Worm (Caenorhabditis elegans): ENCODE measurements around the gene nlp-71.

nlp-71 gene

DNA sequence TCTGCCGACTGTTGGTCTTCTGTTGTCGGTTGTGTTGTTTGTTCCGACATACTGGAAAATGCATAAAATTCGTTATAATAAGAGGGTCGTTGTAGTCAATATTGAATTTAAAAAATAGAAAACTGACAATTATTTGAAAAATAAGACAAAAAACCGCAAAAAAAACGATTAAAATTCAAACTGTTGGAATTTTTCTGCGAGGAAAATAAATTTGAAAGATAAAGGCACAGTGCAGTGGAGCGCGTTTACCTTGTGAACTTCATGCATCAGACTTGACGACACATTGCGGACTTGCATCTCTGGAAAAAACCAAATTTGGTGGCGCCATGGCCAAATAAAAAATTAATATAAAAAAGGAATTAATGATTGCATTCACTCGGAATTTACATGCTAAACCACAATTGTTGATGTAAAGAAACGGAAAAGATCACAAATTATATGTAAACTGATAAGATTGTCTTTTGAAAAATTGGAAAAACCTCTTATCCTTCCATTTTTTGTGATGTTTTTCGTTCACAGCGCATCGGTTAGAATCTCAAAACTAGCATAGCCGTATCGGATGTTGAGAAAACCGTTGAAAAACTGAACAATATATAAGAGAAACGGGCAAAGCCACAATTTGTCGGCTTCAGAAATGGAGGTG, 36.8 kb downstream of the nlp-71 start, which contains the start of the genes hrpf-2 and bli-6 (continued):
- TF ChIP-seq nhr-71 (tag; optimal IDR thresholded peaks at IDR 0.05) (peak; percentile 89), mdl-1 (tag; optimal IDR thresholded peaks at IDR 0.05) (peak in 1 of 2 experiments; percentile 54), efl-3 (GFP tag; optimal IDR thresholded peaks at IDR 0.05) (no peak), unc-130 (tag; optimal IDR thresholded peaks at IDR 0.05) (peak; percentile 34), elt-3 (tag; optimal IDR thresholded peaks at IDR 0.05) (peak in 2 of 6 experiments; percentile 66 to 70), lsy-2 (tag; optimal IDR thresholded peaks at IDR 0.05) (peak; percentile 83 to 91), nhr-77 (tag; optimal IDR thresholded peaks at IDR 0.05) (peak; percentile 58), hlh-17 (GFP tag; optimal IDR thresholded peaks at IDR 0.05; ENCODE audit: borderline replicate concordance) (no peak), vab-15 (tag; optimal IDR thresholded peaks at IDR 0.05) (peak; percentile 5), snpc-4 (tag; optimal IDR thresholded peaks at IDR 0.05) (peak; percentile 59), C04F5.9 (tag; optimal IDR thresholded peaks at IDR 0.05) (peak; percentile 53), rnt-1 (tag; optimal IDR thresholded peaks at IDR 0.05) (peak; percentile 82), lin-13 (GFP tag; optimal IDR thresholded peaks at IDR 0.05) (peak; percentile 74), lin-14 (GFP tag; optimal IDR thresholded peaks at IDR 0.05) (peak; percentile 77), lin-15B (tag; optimal IDR thresholded peaks at IDR 0.05) (peak; percentile 93), mep-1 (tag; optimal IDR thresholded peaks at IDR 0.05) (peak; percentile 92), snu-23 (GFP tag; optimal IDR thresholded peaks at IDR 0.05) (peak; percentile 85), ceh-88 (GFP tag; IDR thresholded peaks at IDR 0.05) (no peak), nhr-11 (tag; optimal IDR thresholded peaks at IDR 0.05) (no peak), isw-1 (GFP tag; IDR thresholded peaks at IDR 0.05) (peak; percentile 61), jun-1 (tag; optimal IDR thresholded peaks at IDR 0.05) (peak; percentile 39), ztf-11 (tag; optimal IDR thresholded peaks at IDR 0.05) (peak in 1 of 2 experiments; percentile 31), unc-86 (tag; optimal IDR thresholded peaks at IDR 0.05) (peak; percentile 77), ets-5 (GFP tag; IDR thresholded peaks at IDR 0.05) (no peak), skn-1 (tag; optimal IDR thresholded peaks at IDR 0.05) (peak; percentile 91), irx-1 (tag; optimal IDR thresholded peaks at IDR 0.05) (peak; percentile 55), fkh-10 (GFP tag; optimal IDR thresholded peaks at IDR 0.05) (no peak), nhr-90 (tag; optimal IDR thresholded peaks at IDR 0.05; ENCODE audit: poor library complexity) (peak; percentile 63), grh-1 (GFP tag; IDR thresholded peaks at IDR 0.05) (no peak), efl-1 (optimal IDR thresholded peaks at IDR 0.05) (peak; percentile 87), efl-1 (GFP tag; optimal IDR thresholded peaks at IDR 0.05 in 1 of 2) (peak; percentile 83 to 98), nhr-28 (tag; optimal IDR thresholded peaks at IDR 0.05) (no peak), ceh-8 (GFP tag; optimal IDR thresholded peaks at IDR 0.05) (no peak)

ce11 chrIV:6373721-6374120, 39.7 kb downstream of the nlp-71 start:
- TF ChIP-seq ceh-90 (tag; optimal IDR thresholded peaks at IDR 0.05), result no peak
- TF ChIP-seq efl-1 (optimal IDR thresholded peaks at IDR 0.05), result no peak
- peak in 1 of 2 experiments; percentile 8 for TF ChIP-seq efl-1 (GFP tag; optimal IDR thresholded peaks at IDR 0.05 in 1 of 2)

ce11 chrIV:6372993-6373392, 40.4 kb downstream of the nlp-71 start, which contains the start of gene smg-3:
Gene smg-3, minus strand, starts transcription at chrIV:6373093.
- TF ChIP-seq efl-1 (optimal IDR thresholded peaks at IDR 0.05) (no peak), efl-1 (GFP tag; optimal IDR thresholded peaks at IDR 0.05 in 1 of 2) (no peak), ceh-88 (GFP tag; IDR thresholded peaks at IDR 0.05) (no peak), pqm-1 (tag; optimal IDR thresholded peaks at IDR 0.05) (no peak), lin-15B (tag; optimal IDR thresholded peaks at IDR 0.05) (no peak), mab-9 (GFP tag; IDR thresholded peaks at IDR 0.05) (no peak), grh-1 (GFP tag; IDR thresholded peaks at IDR 0.05) (no peak), C34B4.2 (tag; optimal IDR thresholded peaks at IDR 0.05) (no peak), unc-98 (GFP tag; IDR thresholded peaks at IDR 0.05) (no peak), nhr-237 (tag; optimal IDR thresholded peaks at IDR 0.05) (no peak), nhr-28 (tag; optimal IDR thresholded peaks at IDR 0.05) (no peak), fkh-4 (tag; optimal IDR thresholded peaks at IDR 0.05; ENCODE audit: borderline replicate concordance) (no peak), ztf-4 (tag; optimal IDR thresholded peaks at IDR 0.05) (no peak), ceh-90 (tag; optimal IDR thresholded peaks at IDR 0.05) (no peak)

All from whole organism, L1 larva.